Fruit fly (Drosophila melanogaster) whole organism, embryonic: Measurements from ENCODE around the gene Alp13.

ENCODE experiments used
- Aef1 ChIP-seq: fragments of 200-800 bp; sonication (Bioruptor generic); IDR thresholded peaks from 3 replicates; pipeline ENCODE4 v1.3.6; 2022; ENCODE audit warnings: missing biosample characterization, missing genetic modification characterization
- CG10565 ChIP-seq: fragments of 200-800 bp; sonication (Bioruptor generic); optimal IDR thresholded peaks from 3 replicates; lab custom pipeline; 2016; ENCODE audit warnings: missing biosample characterization, mild to moderate bottlenecking, missing genetic modification characterization
- CG10654 ChIP-seq: fragments of 200-800 bp; sonication (Bioruptor generic); optimal IDR thresholded peaks from 2 replicates; lab custom pipeline; 2016; ENCODE audit warnings: missing biosample characterization, missing genetic modification characterization
- CG11560 ChIP-seq: fragments of 200-800 bp; sonication (Bioruptor generic); IDR thresholded peaks from 3 replicates; pipeline ENCODE4 v1.3.6; 2022; ENCODE audit warnings: missing biosample characterization, missing genetic modification characterization
- CG12659 ChIP-seq: fragments of 200-800 bp; sonication (Bioruptor generic); optimal IDR thresholded peaks from 3 replicates; lab custom pipeline; 2017; ENCODE audit warnings: mild to moderate bottlenecking, missing biosample characterization, missing genetic modification reagents, missing genetic modification characterization
- CG13123 ChIP-seq: fragments of 200-800 bp; sonication (Bioruptor generic); optimal IDR thresholded peaks from 2 replicates; lab custom pipeline; 2016; ENCODE audit warnings: missing biosample characterization, missing genetic modification characterization
- CG14014 ChIP-seq: fragments of 200-800 bp; sonication (Bioruptor generic); IDR thresholded peaks from 2 replicates; pipeline ENCODE4 v1.3.6; 2022; ENCODE audit warnings: missing biosample characterization, missing genetic modification characterization
- CG14667 ChIP-seq: fragments of 200-800 bp; sonication (Bioruptor generic); IDR thresholded peaks from 2 replicates; pipeline ENCODE4 v1.3.6; 2022; ENCODE audit warnings: missing biosample characterization, missing genetic modification characterization
- CG15269 ChIP-seq: fragments of 200-800 bp; sonication (Bioruptor generic); optimal IDR thresholded peaks from 2 replicates; lab custom pipeline; 2018; ENCODE audit warnings: missing biosample characterization, mild to moderate bottlenecking, missing genetic modification characterization, moderate library complexity
- CG1603 ChIP-seq: fragments of 200-800 bp; sonication (Bioruptor generic); optimal IDR thresholded peaks from 2 replicates; lab custom pipeline; 2019; ENCODE audit warnings: missing biosample characterization, mild to moderate bottlenecking, missing genetic modification characterization, moderate library complexity
- CG17829 ChIP-seq: fragments of 200-800 bp; optimal IDR thresholded peaks from 2 replicates; lab custom pipeline; 2019; ENCODE audit warnings: missing biosample characterization, mild to moderate bottlenecking, missing genetic modification characterization, moderate library complexity
- CG1792 ChIP-seq: fragments of 200-800 bp; sonication (Bioruptor generic); optimal IDR thresholded peaks from 2 replicates; lab custom pipeline; 2016; ENCODE audit warnings: missing biosample characterization, missing genetic modification characterization
- CG2678 ChIP-seq: fragments of 200-800 bp; sonication (Bioruptor generic); optimal IDR thresholded peaks from 3 replicates; lab custom pipeline; 2019; ENCODE audit warnings: missing biosample characterization, mild to moderate bottlenecking, missing genetic modification characterization, moderate library complexity
- CG33213 ChIP-seq: fragments of 200-800 bp; sonication (Bioruptor generic); optimal IDR thresholded peaks from 3 replicates; lab custom pipeline; 2016; ENCODE audit warnings: missing biosample characterization, missing genetic modification characterization
- CG34422 ChIP-seq: fragments of 200-800 bp; sonication (Bioruptor generic); IDR thresholded peaks from 3 replicates; pipeline ENCODE4 v1.3.6; 2022; ENCODE audit warnings: missing biosample characterization, missing genetic modification characterization
- CG3995 ChIP-seq: fragments of 200-800 bp; sonication (Bioruptor generic); optimal IDR thresholded peaks from 3 replicates; lab custom pipeline; 2016; ENCODE audit warnings: missing biosample characterization, missing genetic modification characterization
- CG4424 ChIP-seq: fragments of 200-800 bp; sonication (Bioruptor generic); optimal IDR thresholded peaks from 3 replicates; lab custom pipeline; 2016; ENCODE audit warnings: missing biosample characterization, missing genetic modification characterization
- CG7745 ChIP-seq: fragments of 200-800 bp; sonication (Bioruptor generic); optimal IDR thresholded peaks from 2 replicates; lab custom pipeline; 2018; ENCODE audit warnings: missing biosample characterization, mild to moderate bottlenecking, missing genetic modification characterization, moderate library complexity
- CG8359 ChIP-seq: fragments of 200-800 bp; sonication (Bioruptor generic); optimal IDR thresholded peaks from 2 replicates; lab custom pipeline; 2017; ENCODE audit warnings: missing biosample characterization, mild to moderate bottlenecking, missing genetic modification characterization, borderline replicate concordance
- CG8944 ChIP-seq: fragments of 200-800 bp; sonication (Bioruptor generic); optimal IDR thresholded peaks from 3 replicates; lab custom pipeline; 2016; ENCODE audit warnings: missing biosample characterization, missing genetic modification characterization
- CHES-1-like ChIP-seq: fragments of 200-800 bp; sonication (Bioruptor generic); optimal IDR thresholded peaks from 2 replicates; lab custom pipeline; 2016; ENCODE audit warnings: missing biosample characterization, missing genetic modification characterization
- CoRest ChIP-seq: fragments of 200-800 bp; sonication (Bioruptor generic); optimal IDR thresholded peaks from 3 replicates; lab custom pipeline; 2018; ENCODE audit warnings: missing biosample characterization, mild to moderate bottlenecking, missing genetic modification characterization, moderate library complexity
- CrebB ChIP-seq: fragments of 200-800 bp; sonication (Bioruptor generic); optimal IDR thresholded peaks from 3 replicates; lab custom pipeline; 2018; ENCODE audit warnings: missing biosample characterization, mild to moderate bottlenecking, missing genetic modification characterization
- H2.0 ChIP-seq: fragments of 200-800 bp; sonication (Bioruptor generic); IDR thresholded peaks from 2 replicates; pipeline ENCODE4 v1.3.6; 2022; ENCODE audit warnings: missing biosample characterization, missing genetic modification characterization
- NK7.1 ChIP-seq: fragments of 200-800 bp; sonication (Bioruptor generic); optimal IDR thresholded peaks from 3 replicates; lab custom pipeline; 2016; ENCODE audit warnings: missing biosample characterization, missing genetic modification characterization
- Neu2 ChIP-seq: fragments of 200-800 bp; sonication (Bioruptor generic); optimal IDR thresholded peaks from 3 replicates; lab custom pipeline; 2016; ENCODE audit warnings: missing biosample characterization, missing genetic modification characterization, borderline replicate concordance
- Optix ChIP-seq: fragments of 200-800 bp; sonication (Bioruptor generic); IDR thresholded peaks from 3 replicates; pipeline ENCODE4 v1.3.6; 2022; ENCODE audit warnings: missing biosample characterization, missing genetic modification characterization
- Tbp ChIP-seq: fragments of >200 bp; optimal IDR thresholded peaks from 2 replicates; lab custom pipeline; 2018; ENCODE audit warnings: missing biosample characterization, missing genetic modification characterization
- Xbp1 ChIP-seq: fragments of 200-800 bp; sonication (Bioruptor generic); optimal IDR thresholded peaks from 3 replicates; lab custom pipeline; 2016; ENCODE audit warnings: missing biosample characterization, mild to moderate bottlenecking, missing genetic modification characterization
- aop ChIP-seq: fragments of 200-800 bp; sonication (Bioruptor generic); IDR thresholded peaks from 2 replicates; pipeline ENCODE4 v1.3.6; 2022; ENCODE audit warnings: missing biosample characterization, missing genetic modification characterization
- ap ChIP-seq: fragments of 200-800 bp; sonication (Bioruptor generic); IDR thresholded peaks from 2 replicates; pipeline ENCODE4 v1.3.6; 2022; ENCODE audit warnings: missing biosample characterization, missing genetic modification characterization
- chinmo ChIP-seq: fragments of 200-800 bp; sonication (Bioruptor generic); IDR thresholded peaks from 4 replicates; pipeline ENCODE4 v1.3.6; 2022; ENCODE audit warnings: missing biosample characterization, missing genetic modification characterization; ENCODE audit not compliant: partially characterized antibody
- dysf ChIP-seq: fragments of 200-800 bp; sonication (Bioruptor generic); IDR thresholded peaks from 3 replicates; pipeline ENCODE4 v1.3.6; 2022; ENCODE audit warnings: missing biosample characterization, missing genetic modification characterization
- exex ChIP-seq: fragments of 200-800 bp; sonication (Bioruptor generic); optimal IDR thresholded peaks from 4 replicates; lab custom pipeline; 2018; ENCODE audit warnings: missing biosample characterization, mild to moderate bottlenecking, missing genetic modification characterization, moderate library complexity
- ftz-f1 ChIP-seq: fragments of 200-800 bp; sonication (Bioruptor generic); optimal IDR thresholded peaks from 2 replicates; lab custom pipeline; 2016; ENCODE audit warnings: missing biosample characterization, missing genetic modification characterization
- her ChIP-seq: fragments of 200-800 bp; sonication (Bioruptor generic); optimal IDR thresholded peaks from 2 replicates; lab custom pipeline; 2016; ENCODE audit warnings: missing biosample characterization, missing genetic modification characterization
- kah ChIP-seq: fragments of 200-800 bp; sonication (Bioruptor generic); optimal IDR thresholded peaks from 2 replicates; lab custom pipeline; 2018; ENCODE audit warnings: missing biosample characterization, mild to moderate bottlenecking, missing genetic modification characterization
- nerfin-2 ChIP-seq: fragments of 200-800 bp; sonication (Bioruptor generic); IDR thresholded peaks from 2 replicates; pipeline ENCODE4 v1.3.6; 2022; ENCODE audit warnings: missing biosample characterization, missing genetic modification characterization; ENCODE audit not compliant: partially characterized antibody
- peb ChIP-seq: fragments of 200-800 bp; sonication (Bioruptor generic); IDR thresholded peaks from 2 replicates; pipeline ENCODE4 v1.3.6; 2022; ENCODE audit warnings: missing biosample characterization, missing genetic modification characterization
- pzg ChIP-seq: fragments of 200-800 bp; sonication (Bioruptor generic); optimal IDR thresholded peaks from 3 replicates; lab custom pipeline; 2018; ENCODE audit warnings: missing biosample characterization, mild to moderate bottlenecking, missing genetic modification characterization, moderate library complexity
- row ChIP-seq: fragments of 200-800 bp; sonication (Bioruptor generic); IDR thresholded peaks from 3 replicates; pipeline ENCODE4 v1.3.6; 2022; ENCODE audit warnings: missing biosample characterization, missing genetic modification characterization
- salm ChIP-seq: fragments of 200-800 bp; sonication (Bioruptor generic); optimal IDR thresholded peaks from 2 replicates; lab custom pipeline; 2018; ENCODE audit warnings: missing biosample characterization, mild to moderate bottlenecking, missing genetic modification characterization
- schlank ChIP-seq: fragments of 200-800 bp; sonication (Bioruptor generic); optimal IDR thresholded peaks from 2 replicates; lab custom pipeline; 2018; ENCODE audit warnings: missing biosample characterization, mild to moderate bottlenecking, missing genetic modification characterization
- sisA ChIP-seq: fragments of 200-800 bp; sonication (Bioruptor generic); IDR thresholded peaks from 2 replicates; pipeline ENCODE4 v1.3.6; 2022; ENCODE audit warnings: missing biosample characterization, missing genetic modification characterization
- slp2 ChIP-seq: fragments of 200-800 bp; sonication (Bioruptor generic); optimal IDR thresholded peaks from 2 replicates; lab custom pipeline; 2016; ENCODE audit warnings: missing biosample characterization, missing genetic modification characterization
- ssp ChIP-seq: fragments of 200-800 bp; sonication (Bioruptor generic); IDR thresholded peaks from 2 replicates; pipeline ENCODE4 v1.3.6; 2022; ENCODE audit warnings: missing biosample characterization, missing genetic modification characterization
- trem ChIP-seq: fragments of 200-800 bp; optimal IDR thresholded peaks from 3 replicates; lab custom pipeline; 2019; ENCODE audit warnings: missing biosample characterization, mild to moderate bottlenecking, missing genetic modification characterization, moderate library complexity
- trh ChIP-seq: fragments of 200-800 bp; sonication (Bioruptor generic); optimal IDR thresholded peaks from 2 replicates; lab custom pipeline; 2016; ENCODE audit warnings: missing biosample characterization, missing genetic modification characterization
- zen ChIP-seq: fragments of 200-800 bp; sonication (Bioruptor generic); optimal IDR thresholded peaks from 3 replicates; lab custom pipeline; 2018; ENCODE audit warnings: missing biosample characterization, mild to moderate bottlenecking, missing genetic modification characterization, moderate library complexity

Gene Alp13

dm6 chr3R:10100498-10101196 lies 25.5 kb upstream of the Alp13 start (continued):
- TF ChIP-seq salm (tag; lab: Kevin White, UChicago) (no peak), sisA (GFP tag; lab: Robert Waterston, UW) (peak; percentile 56), CoRest (tag; lab: Kevin White, UChicago) (peak; percentile 33), row (GFP tag; lab: Robert Waterston, UW) (no peak), pzg (GFP tag; lab: Kevin White, UChicago) (peak; percentile 42), trem (tag; lab: Kevin White, UChicago) (no peak), CG34422 (no peak), CG11560 (tag; lab: Robert Waterston, UW) (peak; percentile 46; the same call in 2 of the 3 replicates), ftz-f1 (peak; percentile 63), CG14014 (GFP tag; lab: Robert Waterston, UW) (peak; percentile 40; the same call in 1 of the 2 replicates), her (GFP tag; lab: Kevin White, UChicago) (no peak), Optix (GFP tag; lab: Robert Waterston, UW) (peak; percentile 47; the same call in 1 of the 3 replicates), dysf (GFP tag; lab: Robert Waterston, UW) (peak; percentile 45; the same call in 1 of the 3 replicates), CG33213 (GFP tag; lab: Kevin White, UChicago) (no peak), CG7745 (no peak), peb (GFP tag; lab: Robert Waterston, UW) (0 out of 2 replicates have a peak, but pooled peaks have one; percentile 31), slp2 (GFP tag; lab: Kevin White, UChicago) (no peak), CG13123 (GFP tag; lab: Kevin White, UChicago) (no peak), CG12659 (GFP tag; lab: Kevin White, UChicago) (peak; percentile 52), CG10654 (GFP tag; lab: Kevin White, UChicago) (no peak), Tbp (no peak), CG4424 (GFP tag; lab: Kevin White, UChicago) (peak; percentile 9), CG17829 (tag; lab: Kevin White, UChicago) (peak; percentile 25), ap (no peak), kah (GFP tag; lab: Kevin White, UChicago) (no peak), CHES-1-like (GFP tag; lab: Kevin White, UChicago) (no peak), CG2678 (tag; lab: Kevin White, UChicago) (peak; percentile 6), CG1792 (no peak), CG8359 (GFP tag; lab: Kevin White, UChicago) (no peak), H2.0 (GFP tag; lab: Robert Waterston, UW) (0 out of 2 replicates have a peak, but pooled peaks have one; percentile 17), CrebB (tag; lab: Kevin White, UChicago) (peak; percentile 3), CG8944 (GFP tag; lab: Kevin White, UChicago) (no peak), CG3995 (GFP tag; lab: Kevin White, UChicago) (no peak), Aef1 (0 out of 3 replicates have a peak, but pooled peaks have one; percentile 35), chinmo (GFP tag; lab: Robert Waterston, UW) (peak; percentile 82; the same call in 2 of the 4 replicates), trh (GFP tag; lab: Kevin White, UChicago) (no peak), Xbp1 (GFP tag; lab: Kevin White, UChicago) (peak; percentile 24), CG14667 (GFP tag; lab: Robert Waterston, UW) (no peak), CG10565 (GFP tag; lab: Kevin White, UChicago) (no peak), aop (no peak), exex (no peak), zen (tag; lab: Kevin White, UChicago) (no peak), schlank (tag; lab: Kevin White, UChicago) (no peak), NK7.1 (GFP tag; lab: Kevin White, UChicago) (no peak), nerfin-2 (peak; percentile 29; the same call in 1 of the 2 replicates), ssp (GFP tag; lab: Robert Waterston, UW) (no peak), CG15269 (tag; lab: Kevin White, UChicago) (peak; percentile 43), CG1603 (tag; lab: Kevin White, UChicago) (peak; percentile 45), Neu2 (no peak)
